Fruit fly (Drosophila melanogaster): ENCODE measurements around the gene Acsx4.
A peak's percentile ranks its signal among the peaks of the same experiment; 100 is the strongest.

Gene Acsx4

dm6 chr3R:19822138-19822537 lies 38.8 kb downstream of the Acsx4 start:
- TF ChIP-seq Pif1B (GFP tag; optimal IDR thresholded peaks at IDR 0.05) (no peak), CG4496 (GFP tag; IDR thresholded peaks at IDR 0.05) (no peak), fd96Ca (GFP tag; IDR thresholded peaks at IDR 0.05) (no peak), CG17806 (tag; optimal IDR thresholded peaks at IDR 0.05) (no peak), Ets98B (GFP tag; IDR thresholded peaks at IDR 0.05) (no peak), CG14655 (GFP tag; optimal IDR thresholded peaks at IDR 0.05) (no peak), Pif1A (GFP tag; optimal IDR thresholded peaks at IDR 0.05) (no peak), CG9948 (tag; optimal IDR thresholded peaks at IDR 0.05) (no peak), CG10348 (GFP tag; IDR thresholded peaks at IDR 0.05) (no peak), CG32121 (GFP tag; IDR thresholded peaks at IDR 0.05) (no peak), CG13204 (GFP tag; optimal IDR thresholded peaks at IDR 0.05) (no peak), D1 (tag; optimal IDR thresholded peaks at IDR 0.05) (no peak), EcR (GFP tag; optimal IDR thresholded peaks at IDR 0.05) (no peak), CG8301 (tag; optimal IDR thresholded peaks at IDR 0.05) (no peak), gl (tag; optimal IDR thresholded peaks at IDR 0.05) (no peak), CG8159 (tag; optimal IDR thresholded peaks at IDR 0.05) (no peak), CG15710 (tag; optimal IDR thresholded peaks at IDR 0.05) (no peak)

dm6 chr3R:19824480-19824879 lies 41.2 kb downstream of the Acsx4 start:
- TF ChIP-seq CG12605 (GFP tag; IDR thresholded peaks at IDR 0.05) (no peak), rn (GFP tag; IDR thresholded peaks at IDR 0.05) (no peak), gl (tag; optimal IDR thresholded peaks at IDR 0.05) (no peak), fd96Ca (GFP tag; IDR thresholded peaks at IDR 0.05) (no peak), Ets98B (GFP tag; IDR thresholded peaks at IDR 0.05) (no peak), CG9948 (tag; optimal IDR thresholded peaks at IDR 0.05) (no peak)

dm6 chr3R:19826355-19826754 lies 43.0 kb downstream of the Acsx4 start:
- no peak for TF ChIP-seq rn (GFP tag; IDR thresholded peaks at IDR 0.05)
- no peak for TF ChIP-seq Snoo (tag; optimal IDR thresholded peaks at IDR 0.05)
- TF ChIP-seq gl (tag; optimal IDR thresholded peaks at IDR 0.05): no peak
- no peak for TF ChIP-seq Pif1B (GFP tag; optimal IDR thresholded peaks at IDR 0.05)
- no peak for TF ChIP-seq CG15710 (tag; optimal IDR thresholded peaks at IDR 0.05)
- no peak for TF ChIP-seq CG13204 (GFP tag; optimal IDR thresholded peaks at IDR 0.05)
- TF ChIP-seq CG32121 (GFP tag; IDR thresholded peaks at IDR 0.05): no peak
- no peak for TF ChIP-seq EcR (GFP tag; optimal IDR thresholded peaks at IDR 0.05)
- no peak for TF ChIP-seq CG4496 (GFP tag; IDR thresholded peaks at IDR 0.05)
- no peak for TF ChIP-seq CG12605 (GFP tag; IDR thresholded peaks at IDR 0.05)
- no peak for TF ChIP-seq CG10348 (GFP tag; IDR thresholded peaks at IDR 0.05)
- TF ChIP-seq CG8301 (tag; optimal IDR thresholded peaks at IDR 0.05): no peak
- no peak for TF ChIP-seq Ets98B (GFP tag; IDR thresholded peaks at IDR 0.05)
- no peak for TF ChIP-seq Pif1A (GFP tag; optimal IDR thresholded peaks at IDR 0.05)
- no peak for TF ChIP-seq CG34367 (tag; optimal IDR thresholded peaks at IDR 0.05)
- no peak for TF ChIP-seq CG14655 (GFP tag; optimal IDR thresholded peaks at IDR 0.05)
- TF ChIP-seq CG8159 (tag; optimal IDR thresholded peaks at IDR 0.05): no peak
- TF ChIP-seq D1 (tag; optimal IDR thresholded peaks at IDR 0.05): no peak

- no peak for TF ChIP-seq CG12605 (GFP tag; IDR thresholded peaks at IDR 0.05)
- no peak for TF ChIP-seq Pif1A (GFP tag; optimal IDR thresholded peaks at IDR 0.05)
- no peak for TF ChIP-seq EcR (GFP tag; optimal IDR thresholded peaks at IDR 0.05)
- no peak for TF ChIP-seq Pif1B (GFP tag; optimal IDR thresholded peaks at IDR 0.05)
- TF ChIP-seq CG34367 (tag; optimal IDR thresholded peaks at IDR 0.05): no peak
- TF ChIP-seq CG10348 (GFP tag; IDR thresholded peaks at IDR 0.05): no peak
- no peak for TF ChIP-seq CG15710 (tag; optimal IDR thresholded peaks at IDR 0.05)
- no peak for TF ChIP-seq rn (GFP tag; IDR thresholded peaks at IDR 0.05)
- no peak for TF ChIP-seq CG14655 (GFP tag; optimal IDR thresholded peaks at IDR 0.05)
- TF ChIP-seq gl (tag; optimal IDR thresholded peaks at IDR 0.05): no peak
- TF ChIP-seq fd96Ca (GFP tag; IDR thresholded peaks at IDR 0.05): no peak
- no peak for TF ChIP-seq CG13204 (GFP tag; optimal IDR thresholded peaks at IDR 0.05)
- TF ChIP-seq D1 (tag; optimal IDR thresholded peaks at IDR 0.05): no peak
- no peak for TF ChIP-seq CG8159 (tag; optimal IDR thresholded peaks at IDR 0.05)
- no peak for TF ChIP-seq CG9948 (tag; optimal IDR thresholded peaks at IDR 0.05)
- no peak for TF ChIP-seq CG8301 (tag; optimal IDR thresholded peaks at IDR 0.05)
Measured at dm6 chr3R:19826806-19827328, 43.5 kb downstream of the Acsx4 start.

- no peak for TF ChIP-seq Snoo (tag; optimal IDR thresholded peaks at IDR 0.05)
- TF ChIP-seq CG13204 (GFP tag; optimal IDR thresholded peaks at IDR 0.05): no peak
- TF ChIP-seq gl (tag; optimal IDR thresholded peaks at IDR 0.05): no peak
- no peak for TF ChIP-seq CG10348 (GFP tag; IDR thresholded peaks at IDR 0.05)
- no peak for TF ChIP-seq CG32121 (GFP tag; IDR thresholded peaks at IDR 0.05)
- TF ChIP-seq CG4496 (GFP tag; IDR thresholded peaks at IDR 0.05): no peak
- no peak for TF ChIP-seq CG34367 (tag; optimal IDR thresholded peaks at IDR 0.05)
- no peak for TF ChIP-seq Pif1B (GFP tag; optimal IDR thresholded peaks at IDR 0.05)
- no peak for TF ChIP-seq Ets98B (GFP tag; IDR thresholded peaks at IDR 0.05)
- TF ChIP-seq rn (GFP tag; IDR thresholded peaks at IDR 0.05): no peak
Measured at dm6 chr3R:19830973-19831372, 47.7 kb downstream of the Acsx4 start.

- TF ChIP-seq CG12605 (GFP tag; IDR thresholded peaks at IDR 0.05) (peak; percentile 42; the same call in 1 of the 2 replicates), Ets98B (GFP tag; IDR thresholded peaks at IDR 0.05) (peak; percentile 65; the same call in 1 of the 2 replicates), CG34367 (tag; optimal IDR thresholded peaks at IDR 0.05) (no peak), fd96Ca (GFP tag; IDR thresholded peaks at IDR 0.05) (peak; percentile 45; the same call in 1 of the 3 replicates), CG14655 (GFP tag; optimal IDR thresholded peaks at IDR 0.05) (peak; percentile 34), CG13204 (GFP tag; optimal IDR thresholded peaks at IDR 0.05) (no peak), CG32121 (GFP tag; IDR thresholded peaks at IDR 0.05) (peak; percentile 85), Pif1B (GFP tag; optimal IDR thresholded peaks at IDR 0.05) (no peak), CG4496 (GFP tag; IDR thresholded peaks at IDR 0.05) (peak; percentile 79)
Measured at dm6 chr3R:19833546-19833945, 50.2 kb downstream of the Acsx4 start.
